Worm (Caenorhabditis elegans): Measurements from ENCODE around the gene clec-36.

clec-36 gene

DNA sequence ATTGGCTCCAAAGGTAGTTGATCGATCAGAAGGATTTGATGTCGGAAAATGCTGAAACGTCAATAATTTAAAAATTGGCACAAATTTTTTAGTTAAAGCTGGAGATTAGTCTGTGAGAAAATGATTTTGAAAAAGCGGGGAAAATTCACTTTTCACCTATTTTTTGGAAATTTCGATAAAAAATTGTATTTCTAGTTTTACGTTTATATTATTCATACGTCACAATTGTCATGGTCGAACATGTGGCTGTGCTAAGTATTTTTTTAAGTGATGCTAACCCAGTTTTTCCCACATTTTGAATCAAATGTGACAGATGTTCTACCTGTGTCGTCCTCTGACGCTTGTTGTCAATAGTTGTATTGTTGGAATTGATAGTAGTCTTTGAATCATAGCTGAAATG, 31.1 kb upstream of the clec-36 start:
- TF ChIP-seq bed-2 (GFP tag; IDR thresholded peaks at IDR 0.05) (no peak), ztf-26 (tag; optimal IDR thresholded peaks at IDR 0.05) (no peak), C17E4.6 (GFP tag; IDR thresholded peaks at IDR 0.05) (no peak), hrde-1 (tag; optimal IDR thresholded peaks at IDR 0.05; ENCODE audit: borderline replicate concordance) (no peak), let-607 (tag; optimal IDR thresholded peaks at IDR 0.05) (no peak), madf-6 (GFP tag; IDR thresholded peaks at IDR 0.05) (no peak), ceh-100 (GFP tag; IDR thresholded peaks at IDR 0.05) (no peak), ceh-91 (GFP tag; IDR thresholded peaks at IDR 0.05) (no peak), unc-130 (GFP tag; optimal IDR thresholded peaks at IDR 0.05) (no peak), ekl-4 (GFP tag; IDR thresholded peaks at IDR 0.05) (no peak), B0035.1 (tag; optimal IDR thresholded peaks at IDR 0.05) (no peak), nfya-1 (tag; optimal IDR thresholded peaks at IDR 0.05; ENCODE audit: borderline replicate concordance, insufficient read depth) (no peak), F37B4.10 (GFP tag; IDR thresholded peaks at IDR 0.05) (no peak), ceh-58 (GFP tag; IDR thresholded peaks at IDR 0.05) (no peak), nfyb-1 (GFP tag; IDR thresholded peaks at IDR 0.05) (no peak), Y53F4B.3 (GFP tag; IDR thresholded peaks at IDR 0.05) (no peak), Y53G8AR.9 (GFP tag; conservative IDR thresholded peaks at IDR 0.05) (no peak), ztf-28 (GFP tag; IDR thresholded peaks at IDR 0.05) (no peak), ceh-27 (GFP tag; optimal IDR thresholded peaks at IDR 0.05) (no peak)

DNA sequence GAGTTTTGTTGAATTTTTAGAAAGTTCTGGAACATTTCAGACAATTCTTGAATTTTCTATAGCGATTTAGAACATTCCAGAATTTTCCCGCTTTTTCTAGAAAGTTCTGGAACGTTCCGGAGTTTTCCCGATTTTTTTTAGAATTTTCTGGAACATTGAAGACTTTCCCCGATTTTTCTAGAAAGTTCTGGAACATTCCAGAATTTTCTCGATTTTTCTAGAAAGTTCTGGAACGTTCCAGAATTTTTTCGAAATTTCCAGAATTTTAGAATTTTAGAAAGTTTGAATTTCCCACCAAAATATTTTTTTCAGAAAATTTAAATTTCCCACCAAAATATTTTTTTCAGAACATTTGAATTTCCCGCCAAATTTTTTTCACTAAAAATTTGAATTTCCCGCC, 28.7 kb upstream of the clec-36 start:
- TF ChIP-seq hsf-1 (GFP tag; IDR thresholded peaks at IDR 0.05) = peak; percentile 92

- no peak for TF ChIP-seq F39B2.1 (GFP tag; IDR thresholded peaks at IDR 0.05)
- no peak for TF ChIP-seq zim-3 (tag; optimal IDR thresholded peaks at IDR 0.05)
- TF ChIP-seq ccch-3 (GFP tag; optimal IDR thresholded peaks at IDR 0.05) = no peak
- no peak for TF ChIP-seq mxl-1 (tag; optimal IDR thresholded peaks at IDR 0.05)
- no peak for TF ChIP-seq dox-1 (GFP tag; IDR thresholded peaks at IDR 0.05)
- TF ChIP-seq B0336.3 (GFP tag; IDR thresholded peaks at IDR 0.05) = no peak
- TF ChIP-seq let-526 (GFP tag; IDR thresholded peaks at IDR 0.05) = no peak
- TF ChIP-seq F23B12.7 (tag; optimal IDR thresholded peaks at IDR 0.05; ENCODE audit: insufficient read depth) = no peak
- no peak for TF ChIP-seq hlh-12 (tag; optimal IDR thresholded peaks at IDR 0.05)
- no peak for TF ChIP-seq rpc-1 (optimal IDR thresholded peaks at IDR 0.05)
- TF ChIP-seq rpc-1 (tag; optimal IDR thresholded peaks at IDR 0.05) = no peak
- no peak for TF ChIP-seq unc-130 (GFP tag; optimal IDR thresholded peaks at IDR 0.05)
- no peak for TF ChIP-seq madf-10 (tag; optimal IDR thresholded peaks at IDR 0.05)
- no peak for TF ChIP-seq Y53G8AR.9 (GFP tag; conservative IDR thresholded peaks at IDR 0.05)
- TF ChIP-seq ceh-58 (GFP tag; IDR thresholded peaks at IDR 0.05) = no peak
- TF ChIP-seq akir-1 (GFP tag; optimal IDR thresholded peaks at IDR 0.05) = no peak
- TF ChIP-seq ceh-91 (GFP tag; IDR thresholded peaks at IDR 0.05) = no peak
Measured at ce11 chrV:16874966-16875365, 26.6 kb upstream of the clec-36 start, which contains the start of gene F49A5.10. Gene F49A5.10 (plus strand): TSS chrV:16875266.

DNA sequence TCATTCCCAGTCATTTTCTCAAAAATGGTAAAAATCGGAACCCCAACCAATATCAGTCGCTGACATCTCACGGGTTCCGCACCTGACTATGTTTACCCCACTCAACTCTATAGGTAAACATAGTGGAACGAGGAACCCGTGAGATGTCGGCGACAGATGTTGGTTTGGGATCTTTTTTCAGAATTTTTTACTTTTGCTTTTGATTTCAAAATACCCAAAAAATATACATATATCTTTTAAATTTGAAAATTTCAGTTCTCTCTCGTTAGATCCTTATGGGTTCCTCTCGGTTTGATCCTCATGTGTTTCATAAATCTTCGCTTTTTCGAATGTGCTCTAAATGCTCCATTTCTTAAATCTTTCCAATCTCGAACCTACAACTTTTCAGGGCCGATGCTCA, 25.2 kb upstream of the clec-36 start, which contains the start of gene srw-23:
srw-23 (plus strand) TSS at position 301 of the 400 bp plus-strand sequence.
- no peak for TF ChIP-seq ceh-58 (GFP tag; IDR thresholded peaks at IDR 0.05)

ce11 chrV:16871387-16871786, 23.0 kb upstream of the clec-36 start, which contains the start of gene thn-4:
Gene thn-4 (minus strand): TSS chrV:16871487.
- TF ChIP-seq die-1 (tag; optimal IDR thresholded peaks at IDR 0.05) (no peak), bed-1 (GFP tag; IDR thresholded peaks at IDR 0.05) (no peak), mes-4 (tag; optimal IDR thresholded peaks at IDR 0.05) (no peak), B0035.1 (tag; optimal IDR thresholded peaks at IDR 0.05) (no peak), lin-26 (GFP tag; IDR thresholded peaks at IDR 0.05) (no peak), nfya-1 (tag; optimal IDR thresholded peaks at IDR 0.05; ENCODE audit: borderline replicate concordance, insufficient read depth) (no peak)

Data from whole organism, young adult.